Worm (Caenorhabditis elegans) whole organism, L4 larva: Measurements from ENCODE around the gene T08B6.1.

Experiments
- D1046.2 ChIP-seq: fragments of 200-800 bp; sonication (Bioruptor generic); IDR thresholded peaks from 2 replicates; pipeline ENCODE4 v1.3.6; 2022; ENCODE audit warnings: missing genetic modification characterization, missing compliant biosample characterization
- F26F4.8 ChIP-seq: fragments of 200-800 bp; sonication (Bioruptor generic); conservative IDR thresholded peaks from 2 replicates; pipeline ENCODE4 v1.3.6; 2022; ENCODE audit warnings: missing genetic modification characterization, missing compliant biosample characterization
- T20F7.1 ChIP-seq: fragments of 200-800 bp; sonication (Bioruptor generic); optimal IDR thresholded peaks from 2 replicates; lab custom pipeline; 2018; ENCODE audit warnings: mild to moderate bottlenecking, missing genetic modification characterization, missing compliant biosample characterization
- aha-1 ChIP-seq: fragments of 150-350 bp; peaks from one replicate; lab custom pipeline; 2014; ENCODE audit warnings: missing biosample characterization, missing genetic modification characterization
- aly-2 ChIP-seq: sonication (generic microtip); optimal IDR thresholded peaks from 2 replicates; lab custom pipeline; 2018; ENCODE audit warnings: missing biosample characterization, missing genetic modification characterization
- ama-1 ChIP-seq: fragments of 150-350 bp; optimal IDR thresholded peaks from 2 replicates; lab custom pipeline; 2014; ENCODE audit warnings: inconsistent platforms, mixed read lengths
- attf-4 ChIP-seq: sonication (generic microtip); optimal IDR thresholded peaks from 3 replicates; lab custom pipeline; 2017; ENCODE audit warnings: missing biosample characterization, missing genetic modification characterization
- ceh-28 ChIP-seq: fragments of 150-350 bp; optimal IDR thresholded peaks from 2 replicates; lab custom pipeline; 2014; ENCODE audit warnings: missing biosample characterization, missing genetic modification reagents, missing genetic modification characterization
- ceh-32 ChIP-seq: sonication (generic microtip); optimal IDR thresholded peaks from 2 replicates; lab custom pipeline; 2016; ENCODE audit warnings: mild to moderate bottlenecking, missing genetic modification characterization, missing compliant biosample characterization; ENCODE audit not compliant: poor library complexity
- ctbp-1 ChIP-seq: fragments of 200-800 bp; sonication (Bioruptor generic); IDR thresholded peaks from 2 replicates; pipeline ENCODE4 v1.3.6; 2022; ENCODE audit warnings: missing genetic modification reagents, missing genetic modification characterization, missing compliant biosample characterization
- daf-12 ChIP-seq: fragments of 150-350 bp; optimal IDR thresholded peaks from 2 replicates; lab custom pipeline; 2014; ENCODE audit warnings: missing biosample characterization, missing genetic modification reagents, missing genetic modification characterization
- daf-8 ChIP-seq: fragments of 200-800 bp; sonication (Bioruptor generic); IDR thresholded peaks from 2 replicates; pipeline ENCODE4 v1.3.6; 2022; ENCODE audit warnings: missing genetic modification characterization, missing compliant biosample characterization
- dmd-9 ChIP-seq: fragments of 200-800 bp; sonication (Bioruptor generic); IDR thresholded peaks from 2 replicates; pipeline ENCODE4 v1.3.6; 2022; ENCODE audit warnings: missing genetic modification reagents, missing genetic modification characterization, missing compliant biosample characterization
- duxl-1 ChIP-seq: sonication (generic microtip); optimal IDR thresholded peaks from 2 replicates; lab custom pipeline; 2016; ENCODE audit warnings: mild to moderate bottlenecking, missing genetic modification characterization, moderate library complexity, missing compliant biosample characterization; ENCODE audit not compliant: poor library complexity
- egl-43 ChIP-seq: fragments of 200-800 bp; sonication (Bioruptor generic); IDR thresholded peaks from 2 replicates; pipeline ENCODE4 v1.3.6; 2022; ENCODE audit warnings: missing genetic modification reagents, missing genetic modification characterization, missing compliant biosample characterization
- fos-1 ChIP-seq: fragments of 150-350 bp; optimal IDR thresholded peaks from 2 replicates; lab custom pipeline; 2014; ENCODE audit warnings: missing biosample characterization, missing genetic modification characterization
- lim-7 ChIP-seq: fragments of 200-800 bp; sonication (Bioruptor generic); IDR thresholded peaks from 2 replicates; pipeline ENCODE4 v1.3.6; 2022; ENCODE audit warnings: missing genetic modification characterization, missing compliant biosample characterization
- lin-15B ChIP-seq: fragments of 150-350 bp; sonication (generic microtip); optimal IDR thresholded peaks from 3 replicates; lab custom pipeline; 2014; ENCODE audit warnings: missing biosample characterization, missing genetic modification characterization
- lin-29 ChIP-seq: fragments of 200-800 bp; sonication (Bioruptor generic); IDR thresholded peaks from 2 replicates; pipeline ENCODE4 v1.3.6; 2022; ENCODE audit warnings: missing genetic modification reagents, missing genetic modification characterization, missing compliant biosample characterization
- lin-38 ChIP-seq: fragments of 200-800 bp; sonication (Bioruptor generic); IDR thresholded peaks from 2 replicates; pipeline ENCODE4 v1.3.6; 2022; ENCODE audit warnings: missing genetic modification reagents, missing genetic modification characterization, missing compliant biosample characterization
- lir-3 ChIP-seq: sonication (generic microtip); optimal IDR thresholded peaks from 2 replicates; lab custom pipeline; 2016; ENCODE audit warnings: mild to moderate bottlenecking, missing genetic modification characterization, missing compliant biosample characterization
- lsy-2 ChIP-seq, 2 experiments: fragments of 150-350 bp in 1 of 2; sonication (generic microtip) in 1 of 2; optimal IDR thresholded peaks; 2 replicates each; lab custom pipeline; 2014 to 2017; ENCODE audit warnings: missing biosample characterization in 2 of 2, missing genetic modification characterization in 2 of 2
- mep-1 ChIP-seq: fragments of 150-350 bp; sonication (generic microtip); optimal IDR thresholded peaks from 3 replicates; lab custom pipeline; 2014; ENCODE audit warnings: missing biosample characterization, missing genetic modification characterization
- mxl-3 ChIP-seq: fragments of 200-800 bp; sonication (Bioruptor generic); optimal IDR thresholded peaks from 2 replicates; lab custom pipeline; 2018; ENCODE audit warnings: mild to moderate bottlenecking, missing genetic modification characterization, missing compliant biosample characterization
- nhr-48 ChIP-seq: sonication (generic microtip); optimal IDR thresholded peaks from 2 replicates; lab custom pipeline; 2016; ENCODE audit warnings: mild to moderate bottlenecking, missing genetic modification characterization, missing compliant biosample characterization
- nhr-6 ChIP-seq: fragments of 150-350 bp; optimal IDR thresholded peaks from 2 replicates; lab custom pipeline; 2014; ENCODE audit warnings: missing biosample characterization, missing genetic modification characterization
- spr-1 ChIP-seq: sonication (generic microtip); optimal IDR thresholded peaks from 2 replicates; lab custom pipeline; 2016; ENCODE audit warnings: mild to moderate bottlenecking, missing genetic modification characterization, missing compliant biosample characterization
- spr-3 ChIP-seq: fragments of 200-800 bp; sonication (Bioruptor generic); optimal IDR thresholded peaks from 2 replicates; lab custom pipeline; 2018; ENCODE audit warnings: mild to moderate bottlenecking, missing genetic modification characterization, missing compliant biosample characterization
- tag-97 ChIP-seq: fragments of 200-800 bp; sonication (Bioruptor generic); IDR thresholded peaks from 2 replicates; pipeline ENCODE4 v1.3.6; 2022; ENCODE audit warnings: missing genetic modification characterization, missing compliant biosample characterization
- tra-1 ChIP-seq: fragments of 200-800 bp; sonication (Bioruptor generic); IDR thresholded peaks from 2 replicates; pipeline ENCODE4 v1.3.6; 2022; ENCODE audit warnings: missing genetic modification reagents, missing genetic modification characterization, missing compliant biosample characterization
- unc-39 ChIP-seq: sonication (generic microtip); optimal IDR thresholded peaks from 2 replicates; lab custom pipeline; 2017; ENCODE audit warnings: missing biosample characterization, missing genetic modification characterization
- unc-62 ChIP-seq, 3 experiments: fragments of 150-350 bp in 1 of 3; sonication (generic microtip); optimal IDR thresholded peaks in 2 of 3; peaks in 1 of 3; 1 replicate in 1 of 3; 2 replicates in 2 of 3; lab custom pipeline; 2014 to 2017; ENCODE audit warnings: missing biosample characterization in 3 of 3, missing genetic modification characterization in 3 of 3, missing genetic modification reagents in 3 of 3, missing genotype in 1 of 3
- vab-7 ChIP-seq: fragments of 200-800 bp; sonication (Bioruptor generic); IDR thresholded peaks from 2 replicates; pipeline ENCODE4 v1.3.6; 2022; ENCODE audit warnings: missing genetic modification reagents, missing genetic modification characterization, missing compliant biosample characterization
- zag-1 ChIP-seq: fragments of 150-350 bp; optimal IDR thresholded peaks from 2 replicates; lab custom pipeline; 2014; ENCODE audit warnings: missing biosample characterization, missing genetic modification characterization
- zfp-2 ChIP-seq: sonication (generic microtip); optimal IDR thresholded peaks from 2 replicates; lab custom pipeline; 2016; ENCODE audit warnings: mild to moderate bottlenecking, missing genetic modification characterization, missing compliant biosample characterization
- zip-11 ChIP-seq: fragments of 200-800 bp; sonication (Bioruptor generic); IDR thresholded peaks from 2 replicates; pipeline ENCODE4 v1.3.6; 2022; ENCODE audit warnings: missing genetic modification characterization, missing compliant biosample characterization

Gene T08B6.1

DNA sequence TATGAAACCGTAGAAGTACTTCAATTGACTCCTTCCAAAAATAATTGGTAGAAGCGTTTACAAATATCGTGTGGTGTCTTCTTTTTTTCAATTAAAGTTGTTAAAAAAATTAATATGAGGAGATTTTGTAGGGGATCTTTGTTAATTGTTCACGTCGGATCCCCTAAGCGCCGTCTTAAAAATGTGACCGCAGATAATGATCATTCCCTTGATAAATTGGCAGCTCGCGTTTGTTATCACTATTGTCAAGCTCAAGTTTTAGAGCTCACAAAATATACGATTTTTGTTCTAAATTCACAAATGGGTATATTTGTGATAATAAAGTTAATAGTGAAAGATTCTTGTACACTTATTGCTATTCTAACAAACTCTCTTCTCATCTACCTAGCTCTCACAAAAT, 21.9 kb upstream of the T08B6.1 start, which contains the start of gene str-159:
str-159 (plus strand) TSS at position 301 of the 400 bp plus-strand sequence.
- no peak for TF ChIP-seq egl-43 (GFP tag; lab: Robert Waterston, UW)
- TF ChIP-seq nhr-48 (tag; lab: Kevin White, UChicago) = no peak
- no peak for TF ChIP-seq zag-1 (tag; lab: Kevin White, UChicago)
- no peak for TF ChIP-seq unc-39 (tag; lab: Kevin White, UChicago)
- TF ChIP-seq T20F7.1 (GFP tag; lab: Kevin White, UChicago) = no peak
- TF ChIP-seq F26F4.8 (GFP tag; lab: Robert Waterston, UW) = no peak
- no peak for TF ChIP-seq daf-12 (tag; lab: Kevin White, UChicago)
- no peak for TF ChIP-seq tra-1
- no peak for TF ChIP-seq ceh-32 (tag; lab: Kevin White, UChicago)
- no peak for TF ChIP-seq fos-1 (tag; lab: Kevin White, UChicago)
- no peak for TF ChIP-seq spr-3 (GFP tag; lab: Kevin White, UChicago)
- no peak for TF ChIP-seq daf-8 (GFP tag; lab: Robert Waterston, UW)
- no peak for TF ChIP-seq tag-97 (GFP tag; lab: Robert Waterston, UW)
- TF ChIP-seq, all 104 proteins: peak for 0

DNA sequence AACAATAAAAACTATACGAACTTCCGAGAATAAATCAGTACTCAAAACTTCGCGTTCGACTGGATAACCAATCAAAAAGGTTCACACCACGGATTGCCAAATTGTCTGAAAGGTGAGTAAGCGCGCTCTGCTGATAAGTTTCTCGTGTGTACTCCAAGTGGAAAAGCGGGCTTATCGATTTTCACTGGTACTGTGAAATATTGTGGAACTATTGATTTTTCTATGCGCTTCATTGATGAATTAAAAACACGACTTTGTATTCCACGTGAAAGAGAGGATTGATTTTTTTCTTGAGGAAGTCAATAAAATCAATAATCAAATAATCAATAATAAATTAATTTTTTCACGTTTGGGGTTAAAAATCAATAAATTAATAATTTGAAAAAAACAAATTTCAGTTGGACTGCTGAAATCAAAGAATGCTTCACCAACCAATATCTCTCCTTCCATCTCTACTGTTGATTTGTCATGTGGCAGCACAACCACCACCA, 18.5 kb upstream of the T08B6.1 start, which contains the start of gene T08B6.4:
T08B6.4 (plus strand) TSS at position 51 of the 491 bp plus-strand sequence.
- no peak for TF ChIP-seq lim-7 (GFP tag; lab: Robert Waterston, UW)
- TF ChIP-seq aha-1 = peak; percentile 12
- TF ChIP-seq ceh-28 (tag; lab: Kevin White, UChicago) = peak; percentile 87

DNA sequence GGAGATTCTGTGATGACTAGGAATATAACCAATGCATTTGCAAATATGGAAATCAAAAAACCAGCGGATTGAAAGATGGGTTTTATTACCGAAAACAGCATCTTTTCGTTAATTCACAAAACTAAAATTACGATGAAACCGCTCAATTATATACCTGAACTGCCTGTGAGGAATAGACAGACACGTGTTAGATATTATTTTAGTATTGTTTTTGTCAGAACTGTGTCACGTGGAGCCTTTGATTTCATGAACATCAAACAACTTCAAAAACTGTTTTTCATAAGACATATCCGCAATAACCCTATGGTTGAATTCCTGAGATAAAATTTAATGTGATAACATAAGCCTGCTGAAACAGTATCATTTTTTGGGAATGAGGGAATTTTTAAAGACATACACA, 16.8 kb upstream of the T08B6.1 start, which contains the start of gene str-161:
str-161 (minus strand) TSS at position 101 of the 400 bp plus-strand sequence.
- peak; percentile 52 for TF ChIP-seq aha-1
- TF ChIP-seq spr-1 = no peak
- TF ChIP-seq ama-1 (lab: Kevin White, UChicago) = no peak
- TF ChIP-seq lir-3 (tag; lab: Kevin White, UChicago) = no peak

DNA sequence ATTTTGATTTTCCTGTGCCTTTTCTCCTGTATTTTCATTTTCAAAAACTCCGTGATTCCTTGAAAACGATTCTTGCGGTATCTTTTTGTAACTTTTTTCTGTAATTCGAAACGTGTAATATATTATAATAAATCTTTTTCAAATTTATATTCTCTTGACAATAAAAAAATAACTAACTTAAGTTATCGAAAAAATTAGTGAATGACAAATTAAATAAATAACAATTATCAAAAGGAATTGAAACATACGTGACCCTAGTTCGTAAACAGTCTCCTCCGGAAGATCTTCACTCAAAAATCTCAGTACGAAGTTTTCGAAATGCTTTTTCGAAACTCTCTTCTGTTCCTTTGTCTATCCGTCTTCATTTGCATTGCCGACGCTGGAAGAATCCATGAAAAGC, 3.4 kb upstream of the T08B6.1 start, which contains the start of gene T08B6.9:
T08B6.9 (plus strand) TSS at position 301 of the 400 bp plus-strand sequence.
- TF ChIP-seq zip-11 (no peak), lin-15B (tag; lab: Kevin White, UChicago) (no peak), duxl-1 (tag; lab: Kevin White, UChicago) (no peak), aha-1 (no peak), mep-1 (tag; lab: Kevin White, UChicago) (no peak), lin-29 (GFP tag; lab: Robert Waterston, UW) (no peak), lir-3 (tag; lab: Kevin White, UChicago) (no peak)

DNA sequence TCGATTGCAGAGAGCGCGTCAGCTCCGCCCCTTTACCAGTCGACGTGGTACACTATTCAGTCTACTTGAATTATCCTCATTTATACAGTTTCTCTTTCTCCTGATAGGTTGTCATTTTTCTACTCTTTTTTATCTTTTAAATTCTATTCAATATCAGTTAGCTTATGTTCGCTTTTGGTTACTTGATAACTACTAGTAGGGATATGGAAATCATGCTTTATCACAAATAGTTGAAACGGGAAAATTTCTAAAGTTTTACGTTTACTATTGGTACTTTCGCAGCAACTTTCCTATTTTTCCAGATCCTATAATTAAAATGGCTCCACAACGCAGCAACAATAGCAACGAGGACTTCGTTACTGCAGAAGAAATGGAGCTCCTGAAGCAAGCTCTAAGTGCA, 2.5 kb upstream of the T08B6.1 start, which contains the start of gene sgnh-1:
sgnh-1 (plus strand) TSS at position 301 of the 400 bp plus-strand sequence.
- no peak for TF ChIP-seq lin-38
- TF ChIP-seq D1046.2 (GFP tag; lab: Robert Waterston, UW) = no peak
- TF ChIP-seq unc-62 (GFP tag; optimal IDR thresholded peaks at IDR 0.05 in 1 of 2; lab: Kevin White, UChicago) = no peak
- TF ChIP-seq unc-62 (tag; optimal IDR thresholded peaks at IDR 0.05; lab: Kevin White, UChicago) = no peak
- no peak for TF ChIP-seq dmd-9 (GFP tag; lab: Robert Waterston, UW)
- no peak for TF ChIP-seq mxl-3 (GFP tag; lab: Kevin White, UChicago)
- no peak for TF ChIP-seq mep-1 (tag; lab: Kevin White, UChicago)
- no peak for TF ChIP-seq zfp-2 (tag; lab: Kevin White, UChicago)
- no peak for TF ChIP-seq egl-43 (GFP tag; lab: Robert Waterston, UW)
- no peak for TF ChIP-seq nhr-6 (tag; lab: Kevin White, UChicago)
- no peak for TF ChIP-seq attf-4 (tag; lab: Kevin White, UChicago)
- TF ChIP-seq aly-2 (tag; lab: Kevin White, UChicago) = no peak
- TF ChIP-seq ama-1 (lab: Kevin White, UChicago) = no peak
- TF ChIP-seq ctbp-1 (GFP tag; lab: Robert Waterston, UW) = no peak
- TF ChIP-seq vab-7 (GFP tag; lab: Robert Waterston, UW) = no peak
- TF ChIP-seq tra-1 = no peak
- no peak for TF ChIP-seq duxl-1 (tag; lab: Kevin White, UChicago)
- TF ChIP-seq lsy-2 (tag; optimal IDR thresholded peaks at IDR 0.05; lab: Kevin White, UChicago) = no peak
- no peak for TF ChIP-seq ceh-32 (tag; lab: Kevin White, UChicago)
- TF ChIP-seq zag-1 (tag; lab: Kevin White, UChicago) = no peak
- TF ChIP-seq, all 104 proteins: peak for 0
